Fruit fly (Drosophila melanogaster): ENCODE results near the gene CG3655.

Gene CG3655

DNA sequence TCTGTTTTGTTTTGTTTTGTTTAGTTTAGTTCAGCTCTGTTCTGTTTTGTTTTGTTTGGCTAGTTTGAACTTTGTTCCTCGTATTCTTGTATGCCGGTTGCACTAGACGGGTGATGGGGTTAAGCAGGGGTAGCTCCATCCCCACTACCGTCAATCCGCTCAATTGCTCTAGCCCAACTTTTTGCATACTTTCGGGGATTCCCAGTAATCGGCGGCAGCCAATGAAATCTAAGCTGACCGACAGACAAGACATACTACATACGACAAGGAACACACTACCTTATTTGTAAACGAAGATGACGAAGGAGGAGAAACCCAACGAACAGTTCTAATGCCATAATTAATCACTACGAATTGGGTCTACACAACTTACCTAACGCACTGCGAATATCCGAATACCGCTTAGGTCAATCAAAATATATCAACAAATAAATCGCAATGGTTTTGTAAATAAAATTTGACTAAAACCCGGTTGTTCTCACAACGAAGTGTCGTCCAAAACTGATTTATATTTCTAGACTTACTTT lies 27.3 kb upstream of the CG3655 start, which contains the start of gene eIF4E7:
Gene eIF4E7, minus strand, starts transcription at position 477 of the 527 bp plus-strand sequence.
- TF ChIP-seq CG4496 (GFP tag; IDR thresholded peaks at IDR 0.05) = peak; percentile 16; the same call in 1 of the 3 replicates
- no peak for TF ChIP-seq CG13204 (GFP tag; optimal IDR thresholded peaks at IDR 0.05)
- no peak for TF ChIP-seq CG32121 (GFP tag; IDR thresholded peaks at IDR 0.05)
- no peak for TF ChIP-seq Pif1B (GFP tag; optimal IDR thresholded peaks at IDR 0.05)
- TF ChIP-seq Snoo (tag; optimal IDR thresholded peaks at IDR 0.05) = no peak
- no peak for TF ChIP-seq CG8301 (tag; optimal IDR thresholded peaks at IDR 0.05)
- TF ChIP-seq CG8159 (tag; optimal IDR thresholded peaks at IDR 0.05) = no peak

DNA sequence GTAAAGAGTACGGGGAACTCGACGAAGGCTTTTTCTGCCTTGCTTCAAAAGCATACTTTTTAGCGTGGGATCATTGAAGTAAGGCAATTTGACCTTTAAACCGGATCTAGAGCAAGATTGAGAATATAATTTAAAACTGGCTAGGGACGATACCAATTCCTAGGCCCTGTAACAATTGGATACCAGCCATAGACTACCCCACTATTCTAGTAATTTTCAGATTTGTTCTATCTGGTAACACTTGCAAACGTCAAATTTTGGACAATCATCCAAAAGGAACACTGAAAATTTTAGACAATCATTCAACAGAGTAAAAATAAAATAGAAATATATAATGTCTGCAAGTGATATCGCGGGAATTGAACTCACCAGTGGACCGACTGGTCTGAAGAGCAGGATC lies 10.6 kb upstream of the CG3655 start, which contains the start of gene CG14628:
Gene CG14628, plus strand, starts transcription at position 301 of the 400 bp plus-strand sequence.
- TF ChIP-seq CG9948 (tag; optimal IDR thresholded peaks at IDR 0.05) (no peak), CG12605 (GFP tag; IDR thresholded peaks at IDR 0.05) (no peak), Ets98B (GFP tag; IDR thresholded peaks at IDR 0.05) (no peak), EcR (GFP tag; optimal IDR thresholded peaks at IDR 0.05) (no peak), CG17806 (tag; optimal IDR thresholded peaks at IDR 0.05) (no peak), CG14655 (GFP tag; optimal IDR thresholded peaks at IDR 0.05) (no peak), CG32121 (GFP tag; IDR thresholded peaks at IDR 0.05) (no peak), CG15710 (tag; optimal IDR thresholded peaks at IDR 0.05) (no peak), CG4496 (GFP tag; IDR thresholded peaks at IDR 0.05) (no peak), rn (GFP tag; IDR thresholded peaks at IDR 0.05) (no peak), fd96Ca (GFP tag; IDR thresholded peaks at IDR 0.05) (no peak), Pif1A (GFP tag; optimal IDR thresholded peaks at IDR 0.05) (no peak), Snoo (tag; optimal IDR thresholded peaks at IDR 0.05) (no peak), Pif1B (GFP tag; optimal IDR thresholded peaks at IDR 0.05) (no peak), CG10348 (GFP tag; IDR thresholded peaks at IDR 0.05) (no peak)

DNA sequence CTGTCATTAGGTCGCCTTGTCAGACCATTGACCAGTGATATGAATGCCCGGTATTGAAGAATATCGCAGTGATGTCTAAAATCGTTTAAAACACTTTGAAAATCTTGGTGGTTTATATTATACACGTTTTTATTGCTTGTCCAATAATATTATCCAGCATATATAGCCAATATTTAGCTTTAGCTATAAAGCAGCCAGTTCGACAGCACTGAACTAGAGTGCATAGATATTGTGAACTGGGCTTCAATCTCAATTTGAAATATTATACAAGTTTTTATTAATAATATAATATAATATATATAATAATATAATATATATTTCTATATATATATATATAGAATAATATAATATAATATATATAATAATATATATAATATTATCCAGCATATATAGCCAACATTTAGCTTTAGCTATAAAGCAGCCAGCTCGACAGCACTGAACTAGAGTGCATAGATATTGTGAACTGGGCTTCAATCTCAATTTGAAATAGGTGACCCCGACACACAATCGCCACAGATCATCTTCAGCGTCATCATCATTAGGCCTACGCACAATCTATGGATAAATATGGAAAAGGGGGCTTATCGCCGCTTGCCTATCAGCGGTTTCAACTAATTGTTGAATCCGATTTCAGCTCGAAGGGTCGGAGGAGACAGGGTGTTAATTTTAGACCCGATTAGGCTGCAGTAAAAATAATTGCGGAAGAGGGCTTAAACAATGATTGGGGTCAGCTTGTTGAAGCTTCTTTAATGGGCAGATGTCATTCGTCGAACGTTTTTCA lies 8.1 kb upstream of the CG3655 start:
- TF ChIP-seq CG4496 (GFP tag; IDR thresholded peaks at IDR 0.05) (no peak), EcR (GFP tag; optimal IDR thresholded peaks at IDR 0.05) (no peak), D1 (tag; optimal IDR thresholded peaks at IDR 0.05) (no peak), Snoo (tag; optimal IDR thresholded peaks at IDR 0.05) (no peak), CG8301 (tag; optimal IDR thresholded peaks at IDR 0.05) (no peak), CG14655 (GFP tag; optimal IDR thresholded peaks at IDR 0.05) (no peak)

DNA sequence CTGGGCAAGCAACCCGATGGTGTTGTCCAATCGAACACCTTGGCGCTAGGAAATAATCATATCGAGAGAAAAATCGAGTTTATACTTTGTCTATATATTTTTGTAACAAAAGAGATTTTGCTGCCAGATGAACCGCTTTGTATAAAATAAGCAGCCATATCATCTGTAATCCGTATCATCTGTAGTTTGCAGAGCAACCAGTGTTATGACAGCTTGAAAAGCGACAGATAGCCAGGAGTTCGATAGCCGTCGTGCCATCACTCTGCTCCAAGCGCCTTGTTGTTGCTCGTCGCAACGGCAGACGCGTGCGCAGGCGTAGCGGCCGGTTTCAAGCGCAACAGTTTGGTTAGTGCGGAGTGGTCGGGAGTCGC lies 295 bp upstream of the CG3655 start:
- TF ChIP-seq CG8159 (tag; optimal IDR thresholded peaks at IDR 0.05) (peak; percentile 35), fd96Ca (GFP tag; IDR thresholded peaks at IDR 0.05) (peak; percentile 49; the same call in 1 of the 3 replicates), Pif1A (GFP tag; optimal IDR thresholded peaks at IDR 0.05) (peak; percentile 26), Pif1B (GFP tag; optimal IDR thresholded peaks at IDR 0.05) (peak; percentile 15), CG10348 (GFP tag; IDR thresholded peaks at IDR 0.05) (no peak), CG8301 (tag; optimal IDR thresholded peaks at IDR 0.05) (peak; percentile 25), CG14655 (GFP tag; optimal IDR thresholded peaks at IDR 0.05) (peak; percentile 39), CG17806 (tag; optimal IDR thresholded peaks at IDR 0.05) (peak; percentile 10), rn (GFP tag; IDR thresholded peaks at IDR 0.05) (no peak), CG4496 (GFP tag; IDR thresholded peaks at IDR 0.05) (peak; percentile 43; the same call in 1 of the 3 replicates), CG12605 (GFP tag; IDR thresholded peaks at IDR 0.05) (no peak), D1 (tag; optimal IDR thresholded peaks at IDR 0.05) (no peak), gl (tag; optimal IDR thresholded peaks at IDR 0.05) (no peak), CG15710 (tag; optimal IDR thresholded peaks at IDR 0.05) (no peak), CG34367 (tag; optimal IDR thresholded peaks at IDR 0.05) (no peak), CG9948 (tag; optimal IDR thresholded peaks at IDR 0.05) (peak; percentile 5), CG32121 (GFP tag; IDR thresholded peaks at IDR 0.05) (0 out of 2 replicates have a peak, but pooled peaks have one; percentile 12)

DNA sequence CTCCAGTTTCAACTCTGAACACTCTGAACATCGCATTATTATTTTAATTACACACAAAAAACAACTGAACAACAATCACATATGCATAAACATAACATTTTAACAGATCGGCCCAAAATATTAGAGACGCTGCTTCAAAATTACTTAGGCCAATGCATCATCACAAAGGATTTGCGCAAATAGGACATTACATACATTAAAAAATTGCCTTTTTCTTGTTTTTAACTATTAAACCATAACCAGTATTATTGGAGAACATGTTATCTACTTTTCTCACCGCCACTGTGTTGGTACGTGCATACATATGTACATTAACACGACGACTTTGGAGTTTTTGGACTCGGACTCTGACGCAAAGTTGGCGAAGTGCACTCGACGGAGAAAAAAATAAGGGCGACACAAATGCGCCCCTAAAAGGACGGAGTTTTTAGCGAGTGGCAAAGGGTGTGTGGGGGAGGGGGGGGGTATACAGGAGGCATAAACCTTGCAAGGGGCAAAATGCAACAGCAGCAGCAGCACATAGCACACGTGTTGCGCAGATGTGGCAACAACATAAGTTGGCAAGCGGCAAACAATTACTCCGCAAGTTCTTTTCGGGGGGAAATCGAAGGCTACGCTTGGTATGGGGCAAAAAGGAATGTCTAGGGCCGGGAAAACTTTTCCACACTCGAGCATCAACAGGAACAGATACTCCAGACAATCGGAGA lies 5.0 kb downstream of the CG3655 start:
- TF ChIP-seq CG13204 (GFP tag; optimal IDR thresholded peaks at IDR 0.05) (peak; percentile 47), CG12605 (GFP tag; IDR thresholded peaks at IDR 0.05) (peak; percentile 82), Pif1B (GFP tag; optimal IDR thresholded peaks at IDR 0.05) (peak; percentile 82), Snoo (tag; optimal IDR thresholded peaks at IDR 0.05) (peak; percentile 86), D1 (tag; optimal IDR thresholded peaks at IDR 0.05) (peak; percentile 16), fd96Ca (GFP tag; IDR thresholded peaks at IDR 0.05) (peak; percentile 89), EcR (GFP tag; optimal IDR thresholded peaks at IDR 0.05) (no peak), CG4496 (GFP tag; IDR thresholded peaks at IDR 0.05) (peak; percentile 94), CG34367 (tag; optimal IDR thresholded peaks at IDR 0.05) (peak; percentile 85), CG8159 (tag; optimal IDR thresholded peaks at IDR 0.05) (peak; percentile 86), CG8301 (tag; optimal IDR thresholded peaks at IDR 0.05) (peak; percentile 83), Ets98B (GFP tag; IDR thresholded peaks at IDR 0.05) (peak; percentile 90), CG9948 (tag; optimal IDR thresholded peaks at IDR 0.05) (peak; percentile 84), CG17806 (tag; optimal IDR thresholded peaks at IDR 0.05) (peak; percentile 88), CG32121 (GFP tag; IDR thresholded peaks at IDR 0.05) (peak; percentile 89), CG14655 (GFP tag; optimal IDR thresholded peaks at IDR 0.05) (peak; percentile 84), CG15710 (tag; optimal IDR thresholded peaks at IDR 0.05) (peak; percentile 88), CG10348 (GFP tag; IDR thresholded peaks at IDR 0.05) (no peak), rn (GFP tag; IDR thresholded peaks at IDR 0.05) (peak; percentile 77), gl (tag; optimal IDR thresholded peaks at IDR 0.05) (peak; percentile 77), Pif1A (GFP tag; optimal IDR thresholded peaks at IDR 0.05) (peak; percentile 88)
